Fruit fly (Drosophila melanogaster) S2 (cell line): ENCODE measurements around the gene chif.

ENCODE experiments used
- CG8478 ChIP-seq: fragments of >200 bp; optimal IDR thresholded peaks from 2 replicates; lab custom pipeline; 2018
- CTCF ChIP-seq, 2 experiments: fragments of >200 bp; optimal IDR thresholded peaks; 2 replicates each; lab custom pipeline; 2018

chif gene

DNA sequence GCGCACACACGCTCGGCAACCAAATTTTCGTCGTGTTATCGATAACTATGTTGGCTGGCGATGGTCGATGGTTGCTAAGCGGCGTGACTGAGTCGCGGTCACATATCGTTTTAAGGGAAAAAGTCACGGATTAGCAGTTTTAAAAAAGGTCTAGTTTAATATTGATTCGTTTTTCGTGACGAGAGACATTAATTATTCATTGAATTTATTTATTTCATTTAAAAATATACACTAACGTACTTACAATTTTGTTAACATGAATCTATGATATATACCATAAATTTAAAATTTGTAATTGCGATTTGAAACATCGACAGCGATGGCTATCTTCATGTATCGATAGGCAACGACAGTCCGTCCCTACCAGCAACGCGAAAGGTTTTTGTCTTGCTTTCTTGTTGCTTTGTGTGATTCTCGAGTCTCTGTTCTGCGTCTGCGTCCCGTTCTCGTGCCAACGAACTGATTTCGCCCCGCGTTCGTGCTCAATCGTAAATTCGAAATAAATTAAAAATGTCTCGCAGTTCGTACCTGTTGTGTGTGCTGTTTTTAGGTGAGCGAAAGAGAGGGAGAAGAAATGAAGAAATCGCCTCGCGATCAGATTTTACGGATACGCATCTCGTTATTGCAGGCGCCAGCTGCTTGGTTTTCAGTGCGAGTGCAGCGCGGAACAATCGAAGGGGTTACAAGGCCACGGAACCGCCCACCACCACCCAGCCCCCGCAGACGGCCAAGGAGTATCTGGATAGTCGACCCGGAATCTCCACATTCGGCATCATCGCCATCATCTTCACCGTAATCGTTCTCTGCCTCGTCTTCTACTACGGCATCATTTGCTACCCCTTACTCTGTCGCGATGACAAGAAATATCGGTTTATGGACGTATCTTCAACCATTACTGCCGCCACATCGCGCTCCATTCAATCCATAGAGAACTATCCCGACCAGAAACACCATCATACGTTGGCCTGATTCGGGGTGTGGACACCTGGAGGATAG lies at the start of gene chif, which contains the start of the genes Hyls1 and CG4455:
Gene chif (minus strand): TSS at position 44 of the 996 bp plus-strand sequence.
Gene Hyls1 (minus strand): TSS at position 44 of the 996 bp plus-strand sequence.
Gene CG4455 (plus strand): TSS at position 350 of the 996 bp plus-strand sequence.
- peak in 1 of 2 experiments; percentile 11 for TF ChIP-seq CTCF (optimal IDR thresholded peaks at IDR 0.05; lab: Kevin White, UChicago)
- TF ChIP-seq CG8478 (lab: Kevin White, UChicago): no peak

DNA sequence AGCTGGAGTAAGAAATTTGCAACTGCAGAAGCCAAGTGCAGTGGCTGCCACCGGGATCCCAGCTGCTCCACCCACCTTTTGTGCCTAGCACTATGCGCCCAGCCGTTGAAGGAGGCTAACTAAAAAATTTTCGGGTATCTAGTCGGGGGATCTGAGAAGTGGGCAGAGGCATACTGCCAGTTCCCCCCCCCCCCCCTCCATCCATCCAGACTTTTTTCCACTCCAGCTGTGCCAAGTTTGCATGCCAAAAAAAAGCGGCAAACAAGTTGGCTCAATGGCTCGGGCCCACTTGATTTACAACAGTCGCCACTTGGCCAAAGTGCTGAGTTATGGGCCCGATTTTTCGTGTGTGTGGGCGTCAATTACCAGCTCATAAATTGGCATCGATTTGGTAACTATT lies 45.1 kb upstream of the chif start:
- TF ChIP-seq CTCF (optimal IDR thresholded peaks at IDR 0.05; lab: Kevin White, UChicago): no peak
- TF ChIP-seq CG8478 (lab: Kevin White, UChicago): no peak

DNA sequence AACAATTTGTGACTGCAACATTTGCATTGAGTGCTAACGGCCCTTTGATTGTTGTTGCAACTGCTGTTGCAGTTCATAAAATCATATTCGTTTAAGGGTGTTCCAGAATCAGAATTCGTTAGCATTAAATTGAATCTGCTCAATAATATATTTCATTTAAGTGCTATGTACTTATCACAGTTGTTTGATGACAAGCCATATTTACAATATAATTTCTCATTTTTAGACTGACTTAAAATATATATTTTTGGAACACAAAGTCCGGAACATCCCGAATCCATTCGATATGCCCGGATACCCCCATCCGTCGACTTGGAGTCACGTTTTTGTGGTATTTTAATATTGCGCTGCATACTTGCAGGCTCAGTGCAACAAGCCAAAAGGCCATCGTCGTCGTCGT lies 38.4 kb upstream of the chif start:
- TF ChIP-seq CG8478 (lab: Kevin White, UChicago): no peak

DNA sequence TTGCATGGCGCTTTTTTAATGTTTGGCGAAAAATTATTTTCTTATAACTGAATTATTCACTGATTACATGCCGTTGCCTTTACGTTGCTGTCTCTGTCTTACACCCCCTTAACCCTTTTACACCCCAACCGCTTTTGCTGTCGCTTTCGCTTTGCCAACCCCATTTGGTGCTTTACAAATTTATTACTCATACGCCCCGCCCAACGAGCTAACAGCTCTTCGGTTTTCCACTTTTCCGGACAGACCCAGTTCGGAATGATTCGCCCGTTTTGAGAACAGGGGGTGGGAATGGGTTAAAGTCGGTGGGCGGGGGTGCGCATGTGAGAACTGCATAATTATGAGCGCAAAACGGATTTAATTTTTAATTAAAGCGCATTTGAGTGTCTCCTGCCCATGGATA lies 28.5 kb upstream of the chif start:
- no peak for TF ChIP-seq CTCF (optimal IDR thresholded peaks at IDR 0.05; lab: Kevin White, UChicago)
- TF ChIP-seq CG8478 (lab: Kevin White, UChicago): no peak

DNA sequence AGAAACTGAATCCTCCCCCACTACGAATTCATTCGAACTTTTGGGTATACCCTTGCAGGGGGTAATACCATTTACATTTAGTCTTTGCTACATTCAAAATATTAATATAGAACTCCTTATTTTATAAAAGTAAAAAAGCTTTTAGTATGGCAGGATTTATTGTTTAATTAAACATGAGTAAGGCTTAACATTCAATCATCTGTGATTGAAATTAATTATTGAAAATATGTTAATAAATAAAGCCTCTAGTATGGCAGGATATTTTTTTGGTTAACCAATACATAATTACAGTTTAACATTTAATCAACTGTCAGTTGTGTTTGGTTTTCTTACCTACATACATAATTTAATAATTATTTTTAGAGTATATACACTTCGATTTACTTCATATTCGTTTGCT lies 22.3 kb upstream of the chif start:
- TF ChIP-seq CG8478 (lab: Kevin White, UChicago): no peak

DNA sequence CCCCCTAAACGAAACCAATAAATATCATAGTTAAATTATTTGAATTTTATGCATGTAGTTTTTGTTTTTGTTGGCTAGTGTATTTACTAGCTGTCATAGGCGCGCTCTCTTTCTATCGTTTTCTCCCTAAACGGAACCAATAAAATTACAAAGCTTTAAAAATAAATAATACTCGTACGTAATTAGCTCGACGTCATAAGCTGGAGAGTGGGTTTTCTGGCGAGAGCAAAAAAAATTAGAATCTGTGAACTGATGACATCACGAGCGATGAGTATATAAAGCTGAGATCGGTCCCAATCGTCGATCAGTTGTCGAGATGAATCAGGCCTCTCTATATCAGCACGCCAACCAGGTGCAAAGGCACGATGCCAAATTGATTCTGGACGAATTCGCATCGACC lies 13.2 kb upstream of the chif start, which contains the start of gene jhamt:
Gene jhamt (plus strand): TSS at position 301 of the 400 bp plus-strand sequence.
- TF ChIP-seq CG8478 (lab: Kevin White, UChicago): no peak
- TF ChIP-seq CTCF (optimal IDR thresholded peaks at IDR 0.05; lab: Kevin White, UChicago): no peak

DNA sequence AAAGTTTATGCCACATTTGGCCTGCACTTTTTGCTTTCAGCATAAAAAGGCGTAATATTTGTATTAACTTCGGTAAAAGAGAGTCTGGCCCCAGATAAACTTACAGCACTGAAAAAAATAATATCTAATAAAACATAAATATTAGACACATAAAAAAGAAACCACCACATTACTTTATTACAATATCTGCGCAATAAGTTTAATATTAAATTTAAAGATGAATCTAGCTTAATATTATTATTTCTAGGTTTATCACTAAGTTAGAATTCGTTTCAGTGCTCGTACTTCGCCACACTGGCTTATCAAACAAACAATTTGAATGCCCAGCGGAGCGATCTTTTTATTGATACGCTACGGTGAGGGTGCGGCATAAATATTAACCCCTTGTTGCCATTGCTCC lies 5.4 kb upstream of the chif start:
- TF ChIP-seq CG8478 (lab: Kevin White, UChicago) (no peak), CTCF (optimal IDR thresholded peaks at IDR 0.05; lab: Kevin White, UChicago) (no peak)

DNA sequence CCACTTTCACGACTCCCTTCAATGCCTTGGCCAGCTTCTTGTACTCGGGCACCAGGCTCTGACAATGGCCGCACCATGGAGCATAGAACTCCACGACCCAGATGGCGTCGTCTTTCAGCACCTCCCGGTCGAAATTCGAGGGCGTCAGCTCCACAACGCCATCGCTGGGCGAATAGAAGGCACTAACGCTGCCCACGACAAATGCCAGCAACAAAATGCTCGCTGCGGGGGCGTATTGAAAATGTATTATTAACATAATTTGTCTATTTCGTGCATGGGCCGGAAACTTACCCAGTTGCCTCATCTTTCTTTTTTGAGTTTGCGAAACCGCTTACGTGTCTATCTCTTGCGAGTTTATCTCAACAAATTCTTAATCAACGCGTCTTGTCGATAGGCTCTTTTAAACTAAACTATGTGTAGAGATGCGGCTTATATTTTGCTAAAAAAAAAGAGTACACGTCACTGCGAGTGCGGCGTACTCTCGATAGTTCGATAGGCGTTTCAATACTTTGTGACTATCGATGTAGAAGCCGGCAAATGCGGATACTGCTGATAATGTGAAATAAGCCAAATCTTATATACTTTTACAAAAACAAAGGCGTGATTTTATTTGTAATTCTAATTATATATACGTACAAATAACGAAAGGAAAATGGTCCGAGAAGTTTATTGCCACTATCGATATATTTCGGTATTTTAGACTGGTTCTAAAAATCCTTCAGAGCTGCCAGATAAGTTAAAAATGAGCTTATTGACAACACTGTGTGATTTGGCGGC lies 4.0 kb upstream of the chif start, which contains the start of gene CaBP1:
Gene CaBP1 (minus strand): TSS at position 487 of the 777 bp plus-strand sequence.
- no peak for TF ChIP-seq CTCF (optimal IDR thresholded peaks at IDR 0.05; lab: Kevin White, UChicago)
- TF ChIP-seq CG8478 (lab: Kevin White, UChicago): no peak

DNA sequence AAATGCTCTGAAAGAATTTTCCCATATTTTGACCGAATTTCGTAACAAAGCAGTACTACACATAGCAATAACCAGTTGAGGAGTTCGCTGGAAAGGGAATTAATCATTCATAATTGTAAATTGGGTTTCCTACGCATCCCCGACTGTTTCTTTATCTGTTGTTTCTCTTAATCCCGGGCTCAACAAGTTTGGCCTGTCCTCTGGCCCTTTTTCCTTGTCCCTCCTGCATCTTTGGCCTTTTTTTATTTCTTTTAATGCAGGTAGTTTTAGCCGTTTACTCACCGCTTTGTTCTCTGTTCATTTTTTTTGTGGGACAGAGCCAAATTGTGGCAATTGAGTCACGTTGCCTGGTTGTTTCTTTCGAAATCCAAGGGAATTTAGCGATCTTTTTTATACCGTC lies 1.3 kb upstream of the chif start:
- TF ChIP-seq CG8478 (lab: Kevin White, UChicago) (no peak), CTCF (optimal IDR thresholded peaks at IDR 0.05; lab: Kevin White, UChicago) (no peak)

DNA sequence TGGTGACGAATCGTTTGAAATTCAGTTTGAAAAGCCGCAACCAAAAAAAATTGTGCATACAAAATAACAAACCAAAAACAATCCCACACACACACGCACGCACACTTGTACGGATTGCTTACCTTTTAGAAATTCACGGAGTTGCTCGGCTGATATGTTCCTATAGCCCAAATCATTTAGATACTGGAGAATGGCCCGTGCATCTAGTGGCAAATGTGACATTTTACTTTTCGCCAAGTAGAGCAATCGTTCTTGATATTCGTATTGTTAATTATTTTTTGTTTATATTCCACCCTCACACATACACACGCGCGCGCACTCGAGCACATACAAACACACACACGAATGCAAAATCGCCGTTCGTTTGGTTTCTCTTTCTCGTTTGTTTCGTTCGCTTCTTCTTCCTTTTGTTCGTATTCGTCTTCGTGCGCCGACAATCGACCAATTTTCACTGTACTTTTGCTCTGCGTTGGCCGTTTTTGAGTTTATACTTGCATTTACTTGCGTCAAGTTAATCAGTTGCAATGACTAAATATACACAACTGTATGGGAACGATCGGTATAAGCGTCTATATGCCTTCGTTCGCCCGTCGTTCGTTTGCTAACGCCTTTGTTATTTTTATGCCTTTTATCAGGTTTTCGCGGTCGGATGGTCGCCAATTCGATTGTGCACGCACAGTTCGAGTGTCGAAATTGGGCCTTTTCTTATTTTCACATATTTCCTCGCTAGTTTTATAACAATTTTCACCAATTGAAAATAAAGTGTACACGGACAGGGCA lies 433 bp downstream of the chif start:
- TF ChIP-seq CTCF (optimal IDR thresholded peaks at IDR 0.05; lab: Kevin White, UChicago) (no peak), CG8478 (lab: Kevin White, UChicago) (no peak)

DNA sequence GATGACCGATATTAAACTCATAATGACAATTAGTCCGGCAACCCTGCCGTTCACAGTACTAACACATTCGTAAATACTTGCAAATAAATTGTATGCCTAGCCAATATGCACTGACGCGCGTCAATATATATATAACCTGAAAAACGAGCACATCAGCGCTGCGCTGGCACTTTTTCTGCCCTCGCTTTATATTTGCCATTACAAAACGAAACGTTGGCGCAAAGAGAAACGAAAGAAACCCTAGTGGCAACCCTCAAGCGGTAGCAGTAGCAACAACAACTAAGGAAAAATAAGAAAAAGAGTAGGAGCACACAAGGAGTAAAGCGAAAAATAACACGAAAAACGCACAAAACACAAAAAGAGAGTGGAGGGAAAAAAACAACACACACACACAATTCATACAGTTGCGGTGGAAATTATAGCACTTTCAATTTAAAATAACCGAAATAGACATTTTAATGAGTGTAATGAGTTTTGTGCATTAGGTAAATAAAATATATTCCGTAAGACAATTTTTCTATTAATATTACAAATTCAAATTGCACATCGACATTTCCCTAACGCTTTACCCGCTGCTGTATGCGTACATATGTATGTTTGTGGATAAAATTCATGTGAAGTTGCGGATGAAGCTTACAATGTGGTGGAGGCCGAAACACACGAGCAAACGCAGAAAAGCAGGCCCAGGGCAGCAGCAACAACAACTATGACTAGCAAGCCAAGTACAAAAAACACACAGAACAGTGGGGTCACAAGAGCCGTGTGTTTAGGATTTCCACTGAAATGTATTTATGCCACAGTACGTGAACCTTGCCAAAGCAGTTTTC lies 1.5 kb downstream of the chif start:
- TF ChIP-seq CG8478 (lab: Kevin White, UChicago): no peak
- peak in 1 of 2 experiments; percentile 0 for TF ChIP-seq CTCF (optimal IDR thresholded peaks at IDR 0.05; lab: Kevin White, UChicago)

DNA sequence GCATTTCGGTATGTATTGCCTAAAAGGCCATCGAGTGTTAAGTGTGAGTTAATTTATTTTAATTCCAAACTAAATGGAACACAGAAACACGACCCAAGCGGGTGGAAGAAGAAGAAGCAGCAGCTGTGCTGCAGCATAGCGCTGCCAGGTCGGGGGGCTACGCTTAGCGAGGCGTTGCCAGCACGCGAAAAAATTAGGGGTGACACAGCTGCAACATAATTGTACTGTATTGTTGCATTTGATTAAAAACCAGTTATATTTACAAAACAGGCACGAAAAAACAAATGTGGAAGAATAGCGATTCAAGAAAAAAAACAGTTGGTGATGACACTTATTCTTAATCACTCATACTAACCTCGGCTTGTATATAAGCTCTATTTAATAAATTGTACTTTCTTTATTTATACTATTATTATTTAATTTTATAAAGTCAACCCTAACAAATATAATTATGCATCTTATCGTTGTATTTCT lies 2.2 kb downstream of the chif start:
- TF ChIP-seq CTCF (optimal IDR thresholded peaks at IDR 0.05; lab: Kevin White, UChicago) (peak; percentile 71 to 75), CG8478 (lab: Kevin White, UChicago) (no peak)

DNA sequence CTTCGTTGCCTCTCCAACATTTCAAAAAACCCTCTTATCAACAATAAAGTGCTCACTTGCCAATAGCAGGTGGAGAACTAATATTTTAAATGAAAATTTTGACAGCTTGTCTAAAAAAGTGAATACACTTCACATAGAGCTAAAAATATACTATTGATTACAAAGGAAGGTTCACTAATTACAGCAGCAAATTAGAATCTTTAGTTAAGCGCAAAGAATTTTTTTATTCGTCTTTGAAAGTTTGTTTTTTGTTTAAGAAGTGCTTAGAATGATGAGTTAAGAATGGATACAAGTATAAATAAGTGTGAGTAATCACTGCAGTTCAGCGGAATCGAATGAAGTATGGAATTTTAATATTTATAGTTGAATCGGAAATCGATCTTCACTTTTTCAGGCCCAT lies 10.2 kb downstream of the chif start, which contains the start of gene CG44405:
Gene CG44405 (minus strand): TSS at position 101 of the 400 bp plus-strand sequence.
- TF ChIP-seq CG8478 (lab: Kevin White, UChicago) (no peak), CTCF (optimal IDR thresholded peaks at IDR 0.05; lab: Kevin White, UChicago) (no peak)
